Fruit fly (Drosophila melanogaster) whole organism: ENCODE data around the gene CG14715.

Source experiments
- CG8478 ChIP-seq: fragments of >200 bp; optimal IDR thresholded peaks from 2 replicates; lab custom pipeline; 2018; ENCODE audit warnings: inconsistent platforms
- pan ChIP-seq: fragments of >200 bp; optimal IDR thresholded peaks from 2 replicates; lab custom pipeline; 2017
- psq ChIP-seq: fragments of >200 bp; optimal IDR thresholded peaks from 2 replicates; lab custom pipeline; 2017

DNA sequence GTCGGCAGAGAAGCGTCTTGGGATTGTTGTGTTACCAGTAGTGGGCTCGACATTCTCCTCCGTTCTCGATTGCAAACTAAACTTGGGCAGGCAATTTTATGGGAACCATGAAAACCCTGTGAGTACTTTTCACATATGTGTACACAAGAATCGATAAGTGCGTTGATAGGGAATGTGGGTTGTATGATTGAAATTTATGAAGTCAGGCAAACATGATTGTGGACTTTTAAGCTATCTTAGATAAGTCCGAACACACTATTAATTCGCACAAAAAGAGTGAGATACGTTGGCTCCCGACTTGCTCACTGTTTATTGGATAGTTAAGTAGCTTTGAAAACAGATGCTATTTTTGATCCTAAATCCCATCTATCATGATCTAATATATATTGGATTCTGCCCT is 17.7 kb downstream of the CG14715 start, which contains the start of gene CG18765:
- TF ChIP-seq pan (lab: Kevin White, UChicago), result no peak
- no peak for TF ChIP-seq CG8478 (lab: Kevin White, UChicago)
- TF ChIP-seq psq (lab: Kevin White, UChicago), result no peak
